Fruit fly (Drosophila melanogaster) whole organism, embryonic: Measurements from ENCODE around the gene CG13097.

Source experiments
- Blimp-1 ChIP-seq: fragments of 200-800 bp; sonication (Bioruptor generic); optimal IDR thresholded peaks from 3 replicates; lab custom pipeline; 2018; ENCODE audit warnings: missing biosample characterization, missing genetic modification characterization, mild to moderate bottlenecking, moderate library complexity, missing genetic modification reagents
- C15 ChIP-seq: fragments of 200-800 bp; sonication (Bioruptor generic); IDR thresholded peaks from 3 replicates; pipeline ENCODE4 v1.3.6; 2022; ENCODE audit warnings: missing biosample characterization, missing genetic modification characterization
- CG10565 ChIP-seq: fragments of 200-800 bp; sonication (Bioruptor generic); optimal IDR thresholded peaks from 3 replicates; lab custom pipeline; 2016; ENCODE audit warnings: missing biosample characterization, mild to moderate bottlenecking, missing genetic modification characterization
- CG11696 ChIP-seq: fragments of 200-800 bp; sonication (Bioruptor generic); IDR thresholded peaks from 2 replicates; pipeline ENCODE4 v1.3.6; 2022; ENCODE audit warnings: missing biosample characterization, missing genetic modification characterization
- CG13624 ChIP-seq: fragments of 200-800 bp; sonication (Bioruptor generic); optimal IDR thresholded peaks from 2 replicates; lab custom pipeline; 2016; ENCODE audit warnings: missing biosample characterization, missing genetic modification characterization
- CG15479 ChIP-seq: fragments of 200-800 bp; sonication (Bioruptor generic); optimal IDR thresholded peaks from 3 replicates; lab custom pipeline; 2019; ENCODE audit warnings: missing biosample characterization, mild to moderate bottlenecking, missing genetic modification characterization, moderate library complexity
- CG1603 ChIP-seq: fragments of 200-800 bp; sonication (Bioruptor generic); optimal IDR thresholded peaks from 2 replicates; lab custom pipeline; 2019; ENCODE audit warnings: missing biosample characterization, mild to moderate bottlenecking, missing genetic modification characterization, moderate library complexity
- CG17802 ChIP-seq: fragments of 200-800 bp; sonication (Bioruptor generic); optimal IDR thresholded peaks from 2 replicates; lab custom pipeline; 2018; ENCODE audit warnings: missing biosample characterization, mild to moderate bottlenecking, missing genetic modification characterization, moderate library complexity
- CG17829 ChIP-seq: fragments of 200-800 bp; optimal IDR thresholded peaks from 2 replicates; lab custom pipeline; 2019; ENCODE audit warnings: missing biosample characterization, mild to moderate bottlenecking, missing genetic modification characterization, moderate library complexity
- CG18476 ChIP-seq: fragments of 200-800 bp; sonication (Bioruptor generic); optimal IDR thresholded peaks from 2 replicates; lab custom pipeline; 2016; ENCODE audit warnings: missing biosample characterization, mild to moderate bottlenecking, missing genetic modification characterization
- CG2120 ChIP-seq: fragments of 200-800 bp; sonication (Bioruptor generic); optimal IDR thresholded peaks from 3 replicates; lab custom pipeline; 2016; ENCODE audit warnings: missing biosample characterization, missing genetic modification characterization
- CG31224 ChIP-seq: fragments of 200-800 bp; sonication (Bioruptor generic); IDR thresholded peaks from 2 replicates; pipeline ENCODE4 v1.3.6; 2022; ENCODE audit warnings: missing biosample characterization, missing genetic modification characterization
- CG33557 ChIP-seq: fragments of 200-800 bp; sonication (Bioruptor generic); optimal IDR thresholded peaks from 2 replicates; lab custom pipeline; 2019; ENCODE audit warnings: missing biosample characterization, mild to moderate bottlenecking, missing genetic modification characterization, moderate library complexity
- CG3838 ChIP-seq: fragments of 200-800 bp; sonication (Bioruptor generic); optimal IDR thresholded peaks from 3 replicates; lab custom pipeline; 2016; ENCODE audit warnings: missing biosample characterization, missing genetic modification characterization
- CG4730 ChIP-seq: fragments of 200-800 bp; sonication (Bioruptor generic); IDR thresholded peaks from 2 replicates; pipeline ENCODE4 v1.3.6; 2022; ENCODE audit warnings: missing biosample characterization, missing genetic modification characterization
- CG4854 ChIP-seq: fragments of 200-800 bp; sonication (Bioruptor generic); optimal IDR thresholded peaks from 2 replicates; lab custom pipeline; 2016; ENCODE audit warnings: missing biosample characterization, missing genetic modification characterization, inconsistent platforms
- CG5245 ChIP-seq: fragments of 200-800 bp; sonication (Bioruptor generic); optimal IDR thresholded peaks from 3 replicates; lab custom pipeline; 2016; ENCODE audit warnings: missing biosample characterization, missing genetic modification characterization
- CG6654 ChIP-seq: fragments of 200-800 bp; sonication (Bioruptor generic); optimal IDR thresholded peaks from 2 replicates; lab custom pipeline; 2017; ENCODE audit warnings: missing biosample characterization, mild to moderate bottlenecking, missing genetic modification characterization
- CG7372 ChIP-seq: fragments of 200-800 bp; sonication (Bioruptor generic); IDR thresholded peaks from 2 replicates; pipeline ENCODE4 v1.3.6; 2022; ENCODE audit warnings: missing biosample characterization, missing genetic modification characterization
- CG8478 ChIP-seq: fragments of >200 bp; optimal IDR thresholded peaks from 2 replicates; lab custom pipeline; 2018
- CG8944 ChIP-seq: fragments of 200-800 bp; sonication (Bioruptor generic); optimal IDR thresholded peaks from 3 replicates; lab custom pipeline; 2016; ENCODE audit warnings: missing biosample characterization, missing genetic modification characterization
- CHES-1-like ChIP-seq: fragments of 200-800 bp; sonication (Bioruptor generic); optimal IDR thresholded peaks from 2 replicates; lab custom pipeline; 2016; ENCODE audit warnings: missing biosample characterization, missing genetic modification characterization
- Chrac-16 ChIP-seq: fragments of 200-800 bp; sonication (Bioruptor generic); optimal IDR thresholded peaks from 3 replicates; lab custom pipeline; 2016; ENCODE audit warnings: missing biosample characterization, missing genetic modification characterization
- CrebB ChIP-seq: fragments of 200-800 bp; sonication (Bioruptor generic); optimal IDR thresholded peaks from 3 replicates; lab custom pipeline; 2018; ENCODE audit warnings: missing biosample characterization, mild to moderate bottlenecking, missing genetic modification characterization
- D19A ChIP-seq: fragments of 200-800 bp; optimal IDR thresholded peaks from 3 replicates; lab custom pipeline; 2019; ENCODE audit warnings: missing biosample characterization, mild to moderate bottlenecking, missing genetic modification characterization, moderate library complexity
- D19B ChIP-seq: fragments of 200-800 bp; sonication (Bioruptor generic); optimal IDR thresholded peaks from 2 replicates; lab custom pipeline; 2017; ENCODE audit warnings: missing biosample characterization, mild to moderate bottlenecking, missing genetic modification characterization
- Dp ChIP-seq: fragments of 200-800 bp; sonication (Bioruptor generic); optimal IDR thresholded peaks from 2 replicates; lab custom pipeline; 2018; ENCODE audit warnings: missing biosample characterization, mild to moderate bottlenecking, missing genetic modification characterization, moderate library complexity
- Fer2 ChIP-seq: fragments of 200-800 bp; sonication (Bioruptor generic); optimal IDR thresholded peaks from 2 replicates; lab custom pipeline; 2018; ENCODE audit warnings: missing biosample characterization, mild to moderate bottlenecking, missing genetic modification characterization, moderate library complexity
- Hsf ChIP-seq: fragments of 200-800 bp; sonication (Bioruptor generic); optimal IDR thresholded peaks from 3 replicates; lab custom pipeline; 2016; ENCODE audit warnings: missing biosample characterization, missing genetic modification characterization
- Lhr ChIP-seq: fragments of 200-800 bp; sonication (Bioruptor generic); optimal IDR thresholded peaks from 3 replicates; lab custom pipeline; 2017; ENCODE audit warnings: mild to moderate bottlenecking, missing biosample characterization, missing genetic modification reagents, missing genetic modification characterization
- Neu2 ChIP-seq: fragments of 200-800 bp; sonication (Bioruptor generic); optimal IDR thresholded peaks from 3 replicates; lab custom pipeline; 2016; ENCODE audit warnings: missing biosample characterization, missing genetic modification characterization, borderline replicate concordance
- Nf-YB ChIP-seq: fragments of 200-800 bp; sonication (Bioruptor generic); optimal IDR thresholded peaks from 3 replicates; lab custom pipeline; 2019; ENCODE audit warnings: missing biosample characterization, mild to moderate bottlenecking, missing genetic modification characterization, moderate library complexity
- PHDP ChIP-seq: fragments of 200-800 bp; sonication (Bioruptor generic); optimal IDR thresholded peaks from 3 replicates; lab custom pipeline; 2018; ENCODE audit warnings: missing biosample characterization, mild to moderate bottlenecking, missing genetic modification characterization, moderate library complexity
- Xrp1 ChIP-seq: fragments of 200-800 bp; sonication (Bioruptor generic); IDR thresholded peaks from 2 replicates; pipeline ENCODE4 v1.3.6; 2022; ENCODE audit warnings: missing biosample characterization, missing genetic modification characterization
- ash1 ChIP-seq: fragments of 200-800 bp; sonication (Bioruptor generic); optimal IDR thresholded peaks from 2 replicates; lab custom pipeline; 2018; ENCODE audit warnings: missing biosample characterization, mild to moderate bottlenecking, missing genetic modification characterization
- ato ChIP-seq: fragments of 200-800 bp; sonication (Bioruptor generic); IDR thresholded peaks from 2 replicates; pipeline ENCODE4 v1.3.6; 2022; ENCODE audit warnings: missing biosample characterization, missing genetic modification characterization; ENCODE audit not compliant: partially characterized antibody
- bab2 ChIP-seq: fragments of 200-800 bp; sonication (Bioruptor generic); optimal IDR thresholded peaks from 2 replicates; lab custom pipeline; 2016; ENCODE audit warnings: missing biosample characterization, missing genetic modification characterization
- bbx ChIP-seq: fragments of 200-800 bp; sonication (Bioruptor generic); IDR thresholded peaks from 2 replicates; pipeline ENCODE4 v1.3.6; 2022; ENCODE audit warnings: missing biosample characterization, missing genetic modification characterization; ENCODE audit not compliant: partially characterized antibody
- da ChIP-seq: fragments of 200-800 bp; sonication (Bioruptor generic); optimal IDR thresholded peaks from 2 replicates; lab custom pipeline; 2016; ENCODE audit warnings: missing biosample characterization, missing genetic modification characterization
- lilli ChIP-seq: fragments of 200-800 bp; sonication (Bioruptor generic); optimal IDR thresholded peaks from 3 replicates; lab custom pipeline; 2016; ENCODE audit warnings: missing biosample characterization, missing genetic modification characterization
- nerfin-2 ChIP-seq: fragments of 200-800 bp; sonication (Bioruptor generic); IDR thresholded peaks from 2 replicates; pipeline ENCODE4 v1.3.6; 2022; ENCODE audit warnings: missing biosample characterization, missing genetic modification characterization; ENCODE audit not compliant: partially characterized antibody
- onecut ChIP-seq: fragments of 200-800 bp; sonication (Bioruptor generic); IDR thresholded peaks from 2 replicates; pipeline ENCODE4 v1.3.6; 2022; ENCODE audit warnings: missing biosample characterization, missing genetic modification characterization
- pfk ChIP-seq: fragments of 200-800 bp; sonication (Bioruptor generic); optimal IDR thresholded peaks from 2 replicates; lab custom pipeline; 2018; ENCODE audit warnings: missing biosample characterization, mild to moderate bottlenecking, missing genetic modification characterization, moderate library complexity
- psq ChIP-seq: fragments of 200-800 bp; sonication (Bioruptor generic); optimal IDR thresholded peaks from 2 replicates; lab custom pipeline; 2017; ENCODE audit warnings: missing biosample characterization, missing genetic modification characterization
- sens ChIP-seq: fragments of 200-800 bp; sonication (Bioruptor generic); peaks from one replicate; lab custom pipeline; 2016; ENCODE audit warnings: missing biosample characterization, missing genetic modification characterization
- so ChIP-seq: fragments of 200-800 bp; sonication (Bioruptor generic); IDR thresholded peaks from 3 replicates; pipeline ENCODE4 v1.3.6; 2022; ENCODE audit warnings: missing biosample characterization, missing genetic modification characterization
- sr ChIP-seq: fragments of 200-800 bp; sonication (Bioruptor generic); IDR thresholded peaks from 3 replicates; pipeline ENCODE4 v1.3.6; 2022; ENCODE audit warnings: missing biosample characterization, missing genetic modification characterization
- tgo ChIP-seq: fragments of 200-800 bp; sonication (Bioruptor generic); IDR thresholded peaks from 3 replicates; pipeline ENCODE4 v1.3.6; 2022; ENCODE audit warnings: missing biosample characterization, missing genetic modification characterization
- tin ChIP-seq: fragments of 200-800 bp; sonication (Bioruptor generic); optimal IDR thresholded peaks from 3 replicates; lab custom pipeline; 2016; ENCODE audit warnings: missing biosample characterization, missing genetic modification characterization
- ttk ChIP-seq: fragments of 200-800 bp; sonication (Bioruptor generic); IDR thresholded peaks from 2 replicates; pipeline ENCODE4 v2.1.2; 2022; ENCODE audit warnings: missing biosample characterization, missing genetic modification characterization
- vfl ChIP-seq: fragments of 200-800 bp; sonication (Bioruptor generic); optimal IDR thresholded peaks from 2 replicates; lab custom pipeline; 2016; ENCODE audit warnings: missing biosample characterization, missing genetic modification characterization
- wdn ChIP-seq: fragments of 200-800 bp; sonication (Bioruptor generic); IDR thresholded peaks from 2 replicates; pipeline ENCODE4 v1.3.6; 2022; ENCODE audit warnings: missing biosample characterization, missing genetic modification characterization

Gene CG13097

DNA sequence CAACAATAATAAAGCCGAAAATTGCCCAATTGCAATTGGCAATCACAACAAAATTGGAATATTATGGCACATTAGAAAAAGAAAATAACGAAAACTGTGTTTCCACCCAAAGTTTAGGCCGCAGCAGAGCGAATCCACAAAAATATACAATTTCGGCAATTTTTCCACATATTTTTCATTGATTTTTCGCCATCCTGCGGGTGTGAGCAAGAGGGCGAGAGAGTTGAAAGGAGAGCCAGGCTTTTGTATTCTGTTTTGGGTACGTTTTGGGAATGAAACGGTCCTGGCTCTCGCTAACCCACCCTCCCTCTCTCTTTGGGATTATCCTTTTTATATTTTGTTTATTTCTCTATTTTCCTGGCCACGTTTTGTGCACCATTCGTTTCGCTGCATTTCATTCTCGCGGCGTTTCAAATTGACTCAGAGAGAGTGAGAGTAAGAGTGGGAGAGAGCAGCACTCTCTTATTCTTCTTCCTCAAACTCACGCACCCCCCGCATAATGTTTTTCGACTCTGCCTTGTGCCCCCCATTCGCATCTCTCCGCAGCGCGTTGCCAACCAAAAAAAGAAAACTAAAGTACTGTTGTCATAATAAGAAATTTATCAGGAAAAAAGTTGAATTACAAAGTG is 29.2 kb upstream of the CG13097 start (continued):
- TF ChIP-seq CG17829 (tag; lab: Kevin White, UChicago), result peak; percentile 17
- no peak for TF ChIP-seq CG2120 (GFP tag; lab: Kevin White, UChicago)
- no peak for TF ChIP-seq ash1
- TF ChIP-seq CG4730 (GFP tag; lab: Robert Waterston, UW), result no peak
- no peak for TF ChIP-seq Nf-YB (GFP tag; lab: Kevin White, UChicago)
- TF ChIP-seq Lhr (GFP tag; lab: Kevin White, UChicago), result no peak
- TF ChIP-seq CG8478, result no peak
- no peak for TF ChIP-seq CG3838 (GFP tag; lab: Kevin White, UChicago)
- no peak for TF ChIP-seq nerfin-2
- TF ChIP-seq D19B (GFP tag; lab: Kevin White, UChicago), result no peak
- peak; percentile 27 for TF ChIP-seq Blimp-1
- TF ChIP-seq PHDP (tag; lab: Kevin White, UChicago), result no peak
- TF ChIP-seq wdn (GFP tag; lab: Robert Waterston, UW), result no peak
- TF ChIP-seq CHES-1-like (GFP tag; lab: Kevin White, UChicago), result no peak
- TF ChIP-seq CG33557 (GFP tag; lab: Kevin White, UChicago), result no peak
- peak; percentile 24 for TF ChIP-seq D19A (tag; lab: Kevin White, UChicago)
- TF ChIP-seq C15, result no peak
- no peak for TF ChIP-seq tgo (GFP tag; lab: Robert Waterston, UW)
- peak; percentile 52 for TF ChIP-seq CG15479 (GFP tag; lab: Kevin White, UChicago)
- TF ChIP-seq bab2 (GFP tag; lab: Kevin White, UChicago), result no peak
- no peak for TF ChIP-seq CG11696
- no peak for TF ChIP-seq CrebB (tag; lab: Kevin White, UChicago)
- TF ChIP-seq bbx (GFP tag; lab: Robert Waterston, UW), result peak; percentile 27; the same call in 1 of the 2 replicates
- no peak for TF ChIP-seq da (GFP tag; lab: Kevin White, UChicago)
- TF ChIP-seq Fer2, result no peak
- TF ChIP-seq sr, result no peak
- peak; percentile 98 for TF ChIP-seq pfk (GFP tag; lab: Kevin White, UChicago)
- TF ChIP-seq CG18476 (GFP tag; lab: Kevin White, UChicago), result no peak
- TF ChIP-seq CG10565 (GFP tag; lab: Kevin White, UChicago), result no peak
- no peak for TF ChIP-seq CG1603 (tag; lab: Kevin White, UChicago)
- TF ChIP-seq CG4854 (GFP tag; lab: Kevin White, UChicago), result peak; percentile 39
- TF ChIP-seq tin (GFP tag; lab: Kevin White, UChicago), result no peak
- no peak for TF ChIP-seq CG7372 (GFP tag; lab: Robert Waterston, UW)
- TF ChIP-seq CG13624 (GFP tag; lab: Kevin White, UChicago), result no peak
- TF ChIP-seq CG17802 (tag; lab: Kevin White, UChicago), result no peak
- TF ChIP-seq CG5245 (GFP tag; lab: Kevin White, UChicago), result no peak
- TF ChIP-seq CG6654, result no peak
- no peak for TF ChIP-seq CG8944 (GFP tag; lab: Kevin White, UChicago)
- peak; percentile 89 for TF ChIP-seq psq (GFP tag; lab: Kevin White, UChicago)
- TF ChIP-seq so (GFP tag; lab: Robert Waterston, UW), result no peak
- no peak for TF ChIP-seq Hsf (GFP tag; lab: Kevin White, UChicago)
- TF ChIP-seq sens (GFP tag; lab: Kevin White, UChicago), result peak; percentile 36
- no peak for TF ChIP-seq vfl (GFP tag; lab: Kevin White, UChicago)
- TF ChIP-seq onecut (GFP tag; lab: Robert Waterston, UW), result peak; percentile 91
- TF ChIP-seq Dp (GFP tag; lab: Kevin White, UChicago), result no peak
- TF ChIP-seq Xrp1, result no peak
- TF ChIP-seq ato, result no peak
- no peak for TF ChIP-seq CG31224 (GFP tag; lab: Robert Waterston, UW)
- TF ChIP-seq Chrac-16 (GFP tag; lab: Kevin White, UChicago), result no peak
- TF ChIP-seq lilli (GFP tag; lab: Kevin White, UChicago), result no peak
- TF ChIP-seq Neu2, result no peak
- no peak for TF ChIP-seq ttk (GFP tag; lab: Robert Waterston, UW)
